Worm (Caenorhabditis elegans) whole organism, young adult: ENCODE results near the gene cut-4.

Experiments
- B0261.1 ChIP-seq: sonication (generic microtip); optimal IDR thresholded peaks from 2 replicates; lab custom pipeline; 2016; ENCODE audit warnings: mild to moderate bottlenecking, missing genetic modification characterization, moderate library complexity, missing compliant biosample characterization
- C06A6.2 ChIP-seq: fragments of 200-800 bp; sonication (Bioruptor generic); conservative IDR thresholded peaks from 2 replicates; pipeline ENCODE4 v1.3.6; 2022; ENCODE audit warnings: missing genetic modification characterization, missing compliant biosample characterization
- C17E4.6 ChIP-seq: fragments of 200-800 bp; sonication (Bioruptor generic); IDR thresholded peaks from 2 replicates; pipeline ENCODE4 v1.3.6; 2022; ENCODE audit warnings: missing genetic modification reagents, missing genetic modification characterization, missing compliant biosample characterization
- F10E7.11 ChIP-seq: sonication (generic microtip); optimal IDR thresholded peaks from 2 replicates; lab custom pipeline; 2017; ENCODE audit warnings: mild to moderate bottlenecking, missing genetic modification characterization, moderate library complexity, missing compliant biosample characterization
- F23B12.7 ChIP-seq: sonication (generic microtip); optimal IDR thresholded peaks from 2 replicates; lab custom pipeline; 2017; ENCODE audit warnings: missing genetic modification characterization, mild to moderate bottlenecking, missing compliant biosample characterization, antibody characterized with exemption, moderate library complexity; ENCODE audit not compliant: insufficient read depth
- K11D2.4 ChIP-seq: fragments of 200-800 bp; sonication (Bioruptor generic); IDR thresholded peaks from 2 replicates; pipeline ENCODE4 v1.3.6; 2022; ENCODE audit warnings: missing genetic modification reagents, missing genetic modification characterization, missing compliant biosample characterization
- K12H6.12 ChIP-seq: fragments of 200-800 bp; sonication (Bioruptor generic); optimal IDR thresholded peaks from 2 replicates; lab custom pipeline; 2018; ENCODE audit warnings: mild to moderate bottlenecking, missing genetic modification characterization, missing compliant biosample characterization
- Y53F4B.3 ChIP-seq: fragments of 200-800 bp; sonication (Bioruptor generic); IDR thresholded peaks from 2 replicates; pipeline ENCODE4 v1.3.6; 2022; ENCODE audit warnings: missing genetic modification reagents, missing genetic modification characterization, missing compliant biosample characterization
- Y56A3A.18 ChIP-seq: fragments of 200-800 bp; sonication (Bioruptor generic); IDR thresholded peaks from 2 replicates; pipeline ENCODE4 v1.3.6; 2022; ENCODE audit warnings: missing genetic modification reagents, missing genetic modification characterization, missing compliant biosample characterization
- Y95B8A.8 ChIP-seq: fragments of 200-800 bp; sonication (Bioruptor generic); IDR thresholded peaks from 2 replicates; pipeline ENCODE4 v1.3.6; 2022; ENCODE audit warnings: missing genetic modification reagents, missing genetic modification characterization, missing compliant biosample characterization
- ZK185.1 ChIP-seq: sonication (generic microtip); optimal IDR thresholded peaks from 2 replicates; lab custom pipeline; 2016; ENCODE audit warnings: mild to moderate bottlenecking, missing genetic modification characterization, missing compliant biosample characterization; ENCODE audit not compliant: poor library complexity, severe bottlenecking
- aptf-2 ChIP-seq: fragments of 200-800 bp; sonication (Bioruptor generic); conservative IDR thresholded peaks from 2 replicates; pipeline ENCODE4 v1.3.6; 2022; ENCODE audit warnings: missing genetic modification reagents, missing genetic modification characterization, missing compliant biosample characterization
- attf-5 ChIP-seq: fragments of 200-800 bp; sonication (Bioruptor generic); optimal IDR thresholded peaks from 2 replicates; lab custom pipeline; 2018; ENCODE audit warnings: mild to moderate bottlenecking, missing genetic modification characterization, missing compliant biosample characterization
- bed-1 ChIP-seq: fragments of 200-800 bp; sonication (Bioruptor generic); IDR thresholded peaks from 2 replicates; pipeline ENCODE4 v1.3.6; 2022; ENCODE audit warnings: missing genetic modification reagents, missing genetic modification characterization, missing compliant biosample characterization
- cebp-1 ChIP-seq, 2 experiments: fragments of 200-800 bp in 1 of 2; sonication (Bioruptor generic) in 1 of 2; sonication (generic microtip) in 1 of 2; IDR thresholded peaks in 1 of 2; optimal IDR thresholded peaks in 1 of 2; 2 replicates each; pipeline versions ENCODE4 v1.3.6 to Lab custom; 2017 to 2022; ENCODE audit warnings: missing compliant biosample characterization in 2 of 2, missing genetic modification characterization in 2 of 2, mild to moderate bottlenecking in 1 of 2, missing genetic modification reagents in 1 of 2, moderate library complexity in 1 of 2
- cebp-2 ChIP-seq: fragments of 200-800 bp; sonication (Bioruptor generic); IDR thresholded peaks from 2 replicates; pipeline ENCODE4 v1.3.6; 2022; ENCODE audit warnings: missing genetic modification characterization, missing compliant biosample characterization
- ceh-58 ChIP-seq: fragments of 200-800 bp; sonication (Bioruptor generic); IDR thresholded peaks from 2 replicates; pipeline ENCODE4 v1.3.6; 2022; ENCODE audit warnings: missing genetic modification characterization, missing compliant biosample characterization
- chd-7 ChIP-seq: sonication (generic microtip); optimal IDR thresholded peaks from 2 replicates; lab custom pipeline; 2016; ENCODE audit warnings: mild to moderate bottlenecking, missing genetic modification characterization, moderate library complexity, missing compliant biosample characterization
- dox-1 ChIP-seq: fragments of 200-800 bp; sonication (Bioruptor generic); IDR thresholded peaks from 2 replicates; pipeline ENCODE4 v1.3.6; 2022; ENCODE audit warnings: missing genetic modification reagents, missing genetic modification characterization, missing compliant biosample characterization
- dpl-1 ChIP-seq: fragments of 150-350 bp; optimal IDR thresholded peaks from 2 replicates; lab custom pipeline; 2014; ENCODE audit warnings: missing biosample characterization, missing genetic modification reagents, missing genetic modification characterization
- egl-44 ChIP-seq: fragments of 200-800 bp; sonication (Bioruptor generic); IDR thresholded peaks from 2 replicates; pipeline ENCODE4 v1.3.6; 2022; ENCODE audit warnings: missing genetic modification reagents, missing genetic modification characterization, missing compliant biosample characterization
- ets-4 ChIP-seq: fragments of 200-800 bp; sonication (Bioruptor generic); optimal IDR thresholded peaks from 2 replicates; lab custom pipeline; 2018; ENCODE audit warnings: mild to moderate bottlenecking, missing genetic modification characterization, missing compliant biosample characterization
- gei-17 ChIP-seq: fragments of 200-800 bp; sonication (Bioruptor generic); optimal IDR thresholded peaks from 2 replicates; lab custom pipeline; 2018; ENCODE audit warnings: mild to moderate bottlenecking, missing genetic modification characterization, missing compliant biosample characterization
- hlh-12 ChIP-seq: sonication (generic microtip); optimal IDR thresholded peaks from 2 replicates; lab custom pipeline; 2016; ENCODE audit warnings: missing genetic modification characterization, missing compliant biosample characterization
- hmg-20 ChIP-seq: fragments of 200-800 bp; sonication (Bioruptor generic); IDR thresholded peaks from 2 replicates; pipeline ENCODE4 v1.3.6; 2022; ENCODE audit warnings: missing genetic modification reagents, missing genetic modification characterization, missing compliant biosample characterization
- hrde-1 ChIP-seq: sonication (generic microtip); optimal IDR thresholded peaks from 2 replicates; lab custom pipeline; 2016; ENCODE audit warnings: missing genetic modification characterization, mild to moderate bottlenecking, missing compliant biosample characterization, moderate library complexity, missing genotype, missing genetic modification reagents, borderline replicate concordance
- lag-1 ChIP-seq: fragments of 200-800 bp; sonication (Bioruptor generic); IDR thresholded peaks from 2 replicates; pipeline ENCODE4 v1.3.6; 2022; ENCODE audit warnings: missing genetic modification reagents, missing genetic modification characterization, missing compliant biosample characterization
- lin-54 ChIP-seq: fragments of 200-800 bp; sonication (Bioruptor generic); optimal IDR thresholded peaks from 2 replicates; lab custom pipeline; 2018; ENCODE audit warnings: mild to moderate bottlenecking, missing genetic modification characterization, missing compliant biosample characterization
- madf-6 ChIP-seq: fragments of 200-800 bp; sonication (Bioruptor generic); IDR thresholded peaks from 2 replicates; pipeline ENCODE4 v1.3.6; 2022; ENCODE audit warnings: missing genetic modification reagents, missing genetic modification characterization, missing compliant biosample characterization
- madf-8 ChIP-seq: fragments of 200-800 bp; sonication (Bioruptor generic); conservative IDR thresholded peaks from 2 replicates; pipeline ENCODE4 v1.3.6; 2022; ENCODE audit warnings: missing genetic modification reagents, missing genetic modification characterization, missing compliant biosample characterization
- nfya-2 ChIP-seq: fragments of 200-800 bp; sonication (Bioruptor generic); IDR thresholded peaks from 2 replicates; pipeline ENCODE4 v1.3.6; 2022; ENCODE audit warnings: missing genetic modification reagents, missing genetic modification characterization, missing compliant biosample characterization
- nhr-120 ChIP-seq: fragments of 200-800 bp; sonication (Bioruptor generic); IDR thresholded peaks from 2 replicates; pipeline ENCODE4 v1.3.6; 2022; ENCODE audit warnings: missing genetic modification characterization, missing compliant biosample characterization
- nhr-179 ChIP-seq: sonication (generic microtip); optimal IDR thresholded peaks from 2 replicates; lab custom pipeline; 2016; ENCODE audit warnings: mild to moderate bottlenecking, missing genetic modification characterization, missing compliant biosample characterization
- pbrm-1 ChIP-seq: fragments of 200-800 bp; sonication (Bioruptor generic); IDR thresholded peaks from 2 replicates; pipeline ENCODE4 v1.3.6; 2022; ENCODE audit warnings: missing genetic modification reagents, missing genetic modification characterization, missing compliant biosample characterization
- snpc-1.1 ChIP-seq: sonication (generic microtip); optimal IDR thresholded peaks from 2 replicates; lab custom pipeline; 2017; ENCODE audit warnings: missing genetic modification characterization, mild to moderate bottlenecking, missing compliant biosample characterization, antibody characterized with exemption, moderate library complexity, missing genotype, missing genetic modification reagents; ENCODE audit not compliant: insufficient read depth
- snpc-1.3 ChIP-seq: sonication (generic microtip); optimal IDR thresholded peaks from 2 replicates; lab custom pipeline; 2017; ENCODE audit warnings: missing genetic modification characterization, mild to moderate bottlenecking, missing compliant biosample characterization, antibody characterized with exemption, moderate library complexity, missing genotype, missing genetic modification reagents; ENCODE audit not compliant: insufficient read depth
- snpc-4 ChIP-seq, 5 experiments: fragments of 150-350 bp in 1 of 5; sonication (generic microtip) in 4 of 5; optimal IDR thresholded peaks; 2 replicates each; lab custom pipeline; 2014 to 2018; ENCODE audit warnings: missing genetic modification characterization in 5 of 5, missing biosample characterization in 3 of 5, antibody characterized with exemption in 2 of 5, mild to moderate bottlenecking in 2 of 5, missing compliant biosample characterization in 2 of 5, missing genotype in 2 of 5, moderate library complexity in 2 of 5, missing genetic modification reagents in 1 of 5
- somi-1 ChIP-seq: fragments of 200-800 bp; sonication (Bioruptor generic); optimal IDR thresholded peaks from 2 replicates; lab custom pipeline; 2018; ENCODE audit warnings: mild to moderate bottlenecking, missing genetic modification characterization, missing compliant biosample characterization
- unc-130 ChIP-seq: sonication (generic microtip); optimal IDR thresholded peaks from 2 replicates; lab custom pipeline; 2016; ENCODE audit warnings: missing genetic modification reagents, missing genetic modification characterization, missing compliant biosample characterization
- xnd-1 ChIP-seq: sonication (generic microtip); optimal IDR thresholded peaks from 2 replicates; lab custom pipeline; 2016; ENCODE audit warnings: missing genotype, missing genetic modification reagents, missing genetic modification characterization, missing compliant biosample characterization
- zim-3 ChIP-seq: sonication (generic microtip); optimal IDR thresholded peaks from 2 replicates; lab custom pipeline; 2017; ENCODE audit warnings: mild to moderate bottlenecking, missing genetic modification characterization, moderate library complexity, missing compliant biosample characterization
- ztf-18 ChIP-seq: sonication (generic microtip); optimal IDR thresholded peaks from 2 replicates; lab custom pipeline; 2016; ENCODE audit warnings: missing genotype, mild to moderate bottlenecking, missing genetic modification characterization, missing compliant biosample characterization
- ztf-22 ChIP-seq: fragments of 200-800 bp; sonication (Bioruptor generic); optimal IDR thresholded peaks from 2 replicates; lab custom pipeline; 2018; ENCODE audit warnings: mild to moderate bottlenecking, missing genetic modification characterization, moderate library complexity, missing compliant biosample characterization
- ztf-6 ChIP-seq: fragments of 200-800 bp; sonication (Bioruptor generic); IDR thresholded peaks from 2 replicates; pipeline ENCODE4 v1.3.6; 2022; ENCODE audit warnings: missing genetic modification reagents, missing genetic modification characterization, missing compliant biosample characterization

Gene cut-4

DNA sequence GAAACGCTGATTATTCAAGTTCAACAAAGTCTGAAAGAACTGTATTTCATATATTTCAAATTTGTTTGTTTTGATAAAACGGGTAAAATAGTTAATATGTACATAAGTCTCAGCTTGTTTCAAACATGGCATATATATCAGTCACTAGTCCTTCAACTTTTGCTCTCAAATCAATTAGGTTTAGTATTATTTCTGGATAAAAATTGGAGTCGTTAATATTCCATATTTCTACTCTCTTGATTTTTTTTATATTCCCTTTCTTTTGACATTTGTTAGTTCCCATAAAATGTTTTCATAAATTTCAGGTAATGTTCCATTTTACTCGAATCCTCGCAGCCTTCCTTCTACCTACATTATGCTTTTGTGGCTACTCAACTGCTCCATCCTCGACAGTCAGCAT is at the start of gene cut-4:
cut-4 (plus strand) TSS at position 301 of the 400 bp plus-strand sequence.
- TF ChIP-seq ztf-22: no peak
- no peak for TF ChIP-seq dpl-1 (GFP tag; lab: Kevin White, UChicago)
- no peak for TF ChIP-seq nfya-2 (GFP tag; lab: Robert Waterston, UW)
- TF ChIP-seq pbrm-1 (GFP tag; lab: Robert Waterston, UW): no peak
- no peak for TF ChIP-seq unc-130
- no peak for TF ChIP-seq C17E4.6
- TF ChIP-seq attf-5 (GFP tag; lab: Kevin White, UChicago): no peak
- TF ChIP-seq hrde-1 (tag; lab: Kevin White, UChicago): no peak
- TF ChIP-seq gei-17: no peak

DNA sequence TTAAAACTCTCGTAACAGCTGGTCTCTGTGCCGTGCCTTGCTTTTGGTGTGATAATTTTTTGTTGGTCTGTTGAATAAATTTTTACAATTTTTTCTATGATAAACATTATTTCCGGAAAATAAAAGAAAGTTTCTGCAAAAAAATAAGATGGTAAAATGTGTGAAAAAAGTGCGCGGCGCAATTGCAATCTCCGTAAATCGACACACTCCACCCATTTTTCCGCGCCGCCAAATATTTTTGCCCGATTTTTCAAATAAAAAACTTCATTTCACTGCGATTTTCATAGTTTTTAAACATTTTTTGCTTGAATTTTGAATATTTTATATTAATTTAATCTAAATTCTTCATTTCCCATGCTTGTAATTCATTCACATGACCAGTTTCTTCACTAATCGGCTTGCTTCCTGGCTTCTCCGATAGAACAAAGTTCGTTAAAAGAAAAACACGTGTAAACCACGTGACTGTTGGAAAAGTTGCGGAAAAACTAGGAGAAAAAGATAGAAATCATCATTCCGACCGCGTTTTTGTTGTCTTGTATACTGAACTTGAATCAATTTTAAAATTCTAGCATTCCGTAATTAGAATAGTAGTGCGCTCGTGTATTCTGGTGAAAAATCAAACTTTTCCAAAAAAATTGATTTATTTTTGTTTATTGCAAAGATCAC is 47.8 kb upstream of the cut-4 start:
- peak; percentile 23 for TF ChIP-seq ZK185.1
- TF ChIP-seq K12H6.12: peak; percentile 32
- TF ChIP-seq ztf-18 (tag; lab: Kevin White, UChicago): peak; percentile 45
- no peak for TF ChIP-seq ceh-58
- no peak for TF ChIP-seq nhr-179
- TF ChIP-seq lag-1: no peak
- TF ChIP-seq pbrm-1 (GFP tag; lab: Robert Waterston, UW): peak; percentile 23; the same call in 1 of the 2 replicates
- peak; percentile 20 for TF ChIP-seq snpc-1.1 (tag; lab: Kevin White, UChicago)
- TF ChIP-seq F10E7.11 (tag; lab: Kevin White, UChicago): no peak
- TF ChIP-seq Y95B8A.8: no peak
- no peak for TF ChIP-seq zim-3 (tag; lab: Kevin White, UChicago)
- TF ChIP-seq ets-4 (GFP tag; lab: Kevin White, UChicago): no peak
- peak; percentile 66 for TF ChIP-seq madf-6 (GFP tag; lab: Robert Waterston, UW)
- TF ChIP-seq somi-1 (GFP tag; lab: Kevin White, UChicago): no peak
- no peak for TF ChIP-seq bed-1 (GFP tag; lab: Robert Waterston, UW)
- TF ChIP-seq hlh-12: no peak
- TF ChIP-seq dpl-1 (GFP tag; lab: Kevin White, UChicago): peak; percentile 22
- no peak for TF ChIP-seq ztf-6
- TF ChIP-seq hmg-20 (GFP tag; lab: Robert Waterston, UW): no peak
- TF ChIP-seq K11D2.4 (GFP tag; lab: Robert Waterston, UW): no peak
- no peak for TF ChIP-seq madf-8 (GFP tag; lab: Robert Waterston, UW)
- TF ChIP-seq F23B12.7 (tag; lab: Kevin White, UChicago): peak; percentile 65
- TF ChIP-seq nhr-120 (GFP tag; lab: Robert Waterston, UW): no peak
- no peak for TF ChIP-seq snpc-4 (GFP tag; optimal IDR thresholded peaks at IDR 0.05; lab: Kevin White, UChicago)
- TF ChIP-seq snpc-4 (tag; optimal IDR thresholded peaks at IDR 0.05; lab: Kevin White, UChicago): peak in 3 of 4 experiments; percentile 30 to 49 (median 43)
- peak; percentile 79 for TF ChIP-seq dox-1 (GFP tag; lab: Robert Waterston, UW)
- no peak for TF ChIP-seq Y56A3A.18 (GFP tag; lab: Robert Waterston, UW)
- TF ChIP-seq egl-44 (GFP tag; lab: Robert Waterston, UW): 0 out of 2 replicates have a peak, but pooled peaks have one; percentile 7
- no peak for TF ChIP-seq aptf-2 (GFP tag; lab: Robert Waterston, UW)
- TF ChIP-seq C17E4.6: no peak
- peak; percentile 33 for TF ChIP-seq chd-7
- TF ChIP-seq xnd-1: no peak
- no peak for TF ChIP-seq cebp-2
- TF ChIP-seq cebp-1 (GFP tag; IDR thresholded peaks at IDR 0.05; lab: Robert Waterston, UW): no peak
- peak; percentile 68 for TF ChIP-seq cebp-1 (tag; optimal IDR thresholded peaks at IDR 0.05; lab: Kevin White, UChicago)
- TF ChIP-seq B0261.1 (tag; lab: Kevin White, UChicago): no peak
- TF ChIP-seq Y53F4B.3 (GFP tag; lab: Robert Waterston, UW): no peak
- TF ChIP-seq lin-54 (GFP tag; lab: Kevin White, UChicago): peak; percentile 62
- peak; percentile 78 for TF ChIP-seq snpc-1.3 (tag; lab: Kevin White, UChicago)
- TF ChIP-seq C06A6.2 (GFP tag; lab: Robert Waterston, UW): 0 out of 2 replicates have a peak, but pooled peaks have one; percentile 25
